Fruit fly (Drosophila melanogaster) whole organism, adult: ENCODE data around the gene Hsc70-3.

ENCODE experiments used
- CG11617 ChIP-seq: fragments of 200-800 bp; sonication (Bioruptor generic); optimal IDR thresholded peaks from 2 replicates; lab custom pipeline; 2017; ENCODE audit warnings: mild to moderate bottlenecking, missing biosample characterization, missing genetic modification reagents, missing genetic modification characterization
- CG1620 ChIP-seq: fragments of 200-800 bp; sonication (Bioruptor generic); optimal IDR thresholded peaks from 2 replicates; lab custom pipeline; 2016; ENCODE audit warnings: missing biosample characterization, missing genetic modification characterization

DNA sequence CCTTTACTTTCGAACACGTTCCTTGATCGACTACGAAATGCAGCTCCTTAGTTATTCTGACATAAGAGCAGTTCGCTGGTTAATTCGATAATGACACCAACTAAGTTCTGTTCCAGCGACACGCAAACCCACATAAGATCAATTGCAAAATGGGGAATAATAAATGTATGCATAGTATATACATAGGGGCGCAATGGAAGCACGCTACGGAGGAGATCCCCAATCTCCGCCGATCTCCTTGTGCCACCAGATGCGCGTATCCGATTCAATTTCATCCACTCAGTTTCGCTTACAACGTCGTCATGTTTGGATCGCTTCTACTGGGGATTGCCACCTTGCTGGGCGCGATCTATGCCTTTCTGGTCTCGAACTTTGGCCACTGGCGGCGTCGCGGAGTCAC is 32.4 kb upstream of the Hsc70-3 start, which contains the start of gene Cyp28c1:
- TF ChIP-seq CG11617 (GFP tag; lab: Kevin White, UChicago) (no peak), CG1620 (no peak)
